Worm (Caenorhabditis elegans) whole organism, L3 larva: ENCODE measurements around the gene unc-45.

Experiments used
- R02D3.7 ChIP-seq: fragments of 150-350 bp; optimal IDR thresholded peaks from 2 replicates; lab custom pipeline; 2014; ENCODE audit warnings: missing biosample characterization, missing genetic modification characterization
- aly-2 ChIP-seq: fragments of 150-350 bp; optimal IDR thresholded peaks from 2 replicates; lab custom pipeline; 2014; ENCODE audit warnings: missing biosample characterization, missing genetic modification characterization
- ceh-16 ChIP-seq: sonication (generic microtip); optimal IDR thresholded peaks from 2 replicates; lab custom pipeline; 2017; ENCODE audit warnings: missing biosample characterization, missing genetic modification characterization
- ceh-28 ChIP-seq: fragments of 150-350 bp; optimal IDR thresholded peaks from 2 replicates; lab custom pipeline; 2014; ENCODE audit warnings: missing biosample characterization, missing genetic modification reagents, missing genetic modification characterization
- ceh-82 ChIP-seq: fragments of 150-350 bp; optimal IDR thresholded peaks from 2 replicates; lab custom pipeline; 2014; ENCODE audit warnings: missing biosample characterization, missing genetic modification characterization
- ceh-9 ChIP-seq: sonication (generic microtip); optimal IDR thresholded peaks from 2 replicates; lab custom pipeline; 2018; ENCODE audit warnings: missing biosample characterization, missing genetic modification characterization
- daf-12 ChIP-seq: fragments of 150-350 bp; optimal IDR thresholded peaks from 2 replicates; lab custom pipeline; 2014; ENCODE audit warnings: missing biosample characterization, missing genetic modification reagents, missing genetic modification characterization
- egl-5 ChIP-seq: fragments of 150-350 bp; optimal IDR thresholded peaks from 2 replicates; lab custom pipeline; 2017; ENCODE audit warnings: missing biosample characterization, missing genetic modification reagents, missing genetic modification characterization, inconsistent platforms
- elt-1 ChIP-seq: fragments of 150-350 bp; optimal IDR thresholded peaks from 2 replicates; lab custom pipeline; 2014; ENCODE audit warnings: missing biosample characterization, missing genetic modification characterization
- elt-2 ChIP-seq: sonication (generic microtip); optimal IDR thresholded peaks from 2 replicates; lab custom pipeline; 2016; ENCODE audit warnings: missing genetic modification reagents, mild to moderate bottlenecking, missing genetic modification characterization, missing compliant biosample characterization
- elt-3 ChIP-seq, 3 experiments: fragments of 150-350 bp in 1 of 3; sonication (generic microtip) in 2 of 3; optimal IDR thresholded peaks; 2 replicates in 2 of 3; 4 replicates in 1 of 3; lab custom pipeline; 2014 to 2017; ENCODE audit warnings: missing biosample characterization in 3 of 3, missing genetic modification characterization in 3 of 3
- eor-1 ChIP-seq, 2 experiments: fragments of 150-350 bp; optimal IDR thresholded peaks; 2 replicates each; lab custom pipeline; 2014 to 2018; ENCODE audit warnings: missing biosample characterization in 2 of 2, missing genetic modification characterization in 2 of 2
- fkh-10 ChIP-seq: sonication (generic microtip); optimal IDR thresholded peaks from 2 replicates; lab custom pipeline; 2017; ENCODE audit warnings: missing biosample characterization, missing genetic modification reagents, missing genetic modification characterization
- fos-1 ChIP-seq: fragments of 150-350 bp; optimal IDR thresholded peaks from 2 replicates; lab custom pipeline; 2014; ENCODE audit warnings: missing biosample characterization, missing genetic modification characterization
- jun-1 ChIP-seq: fragments of 150-350 bp; optimal IDR thresholded peaks from 2 replicates; lab custom pipeline; 2014; ENCODE audit warnings: missing biosample characterization, missing genetic modification reagents, missing genetic modification characterization
- lin-15B ChIP-seq: fragments of 150-350 bp; optimal IDR thresholded peaks from 2 replicates; lab custom pipeline; 2014; ENCODE audit warnings: missing biosample characterization, missing genetic modification characterization
- lsy-12 ChIP-seq: sonication (generic microtip); optimal IDR thresholded peaks from 2 replicates; lab custom pipeline; 2016; ENCODE audit warnings: mild to moderate bottlenecking, missing genetic modification characterization, missing compliant biosample characterization
- nfya-1 ChIP-seq: sonication (generic microtip); optimal IDR thresholded peaks from 2 replicates; lab custom pipeline; 2017; ENCODE audit warnings: missing genetic modification characterization, mild to moderate bottlenecking, missing compliant biosample characterization, antibody characterized with exemption, moderate library complexity; ENCODE audit not compliant: insufficient read depth
- nhr-11 ChIP-seq: fragments of 150-350 bp; optimal IDR thresholded peaks from 2 replicates; lab custom pipeline; 2014; ENCODE audit warnings: missing biosample characterization, missing genetic modification characterization
- nhr-23 ChIP-seq: fragments of 150-350 bp; optimal IDR thresholded peaks from 2 replicates; lab custom pipeline; 2014; ENCODE audit warnings: missing biosample characterization, missing genetic modification reagents, missing genetic modification characterization
- nhr-28 ChIP-seq: fragments of 150-350 bp; optimal IDR thresholded peaks from 2 replicates; lab custom pipeline; 2014; ENCODE audit warnings: missing biosample characterization, missing genetic modification characterization
- nhr-43 ChIP-seq: sonication (generic microtip); optimal IDR thresholded peaks from 2 replicates; lab custom pipeline; 2016; ENCODE audit warnings: mild to moderate bottlenecking, missing genetic modification characterization, missing compliant biosample characterization; ENCODE audit not compliant: poor library complexity, severe bottlenecking
- nhr-77 ChIP-seq: fragments of 150-350 bp; optimal IDR thresholded peaks from 2 replicates; lab custom pipeline; 2014; ENCODE audit warnings: missing biosample characterization, missing genetic modification characterization
- pha-4 ChIP-seq: fragments of 150-350 bp; optimal IDR thresholded peaks from 2 replicates; lab custom pipeline; 2014; ENCODE audit warnings: missing biosample characterization, missing genetic modification reagents, missing genetic modification characterization
- pqm-1 ChIP-seq: fragments of 150-350 bp; optimal IDR thresholded peaks from 2 replicates; lab custom pipeline; 2017; ENCODE audit warnings: missing biosample characterization, missing genetic modification characterization, inconsistent platforms
- snpc-4 ChIP-seq: fragments of 150-350 bp; optimal IDR thresholded peaks from 2 replicates; lab custom pipeline; 2014; ENCODE audit warnings: missing biosample characterization, missing genetic modification characterization
- zag-1 ChIP-seq: fragments of 150-350 bp; optimal IDR thresholded peaks from 2 replicates; lab custom pipeline; 2014; ENCODE audit warnings: missing biosample characterization, missing genetic modification characterization
- ztf-11 ChIP-seq: fragments of 150-350 bp; optimal IDR thresholded peaks from 2 replicates; lab custom pipeline; 2014; ENCODE audit warnings: missing biosample characterization, missing genetic modification characterization

unc-45 gene

ce11 chrIII:491090-491597 is at the start of gene unc-45:
TSS of gene unc-45 (plus strand) at chrIII:491547.
- TF ChIP-seq nhr-23 (tag; lab: Kevin White, UChicago) (peak; percentile 24), nhr-11 (tag; lab: Kevin White, UChicago) (no peak), pha-4 (tag; lab: Kevin White, UChicago) (peak; percentile 63), lin-15B (tag; lab: Kevin White, UChicago) (peak; percentile 48), elt-2 (tag; lab: Kevin White, UChicago) (no peak), nfya-1 (tag; lab: Kevin White, UChicago) (peak; percentile 67), ztf-11 (tag; lab: Kevin White, UChicago) (no peak), ceh-28 (no peak), nhr-77 (tag; lab: Kevin White, UChicago) (no peak), lsy-12 (tag; lab: Kevin White, UChicago) (no peak), R02D3.7 (tag; lab: Kevin White, UChicago) (no peak), zag-1 (tag; lab: Kevin White, UChicago) (no peak), elt-3 (tag; optimal IDR thresholded peaks at IDR 0.05; lab: Kevin White, UChicago) (no peak), pqm-1 (tag; lab: Kevin White, UChicago) (no peak), nhr-43 (tag; lab: Kevin White, UChicago) (no peak), fkh-10 (GFP tag; lab: Kevin White, UChicago) (no peak)

ce11 chrIII:444101-444500 is 47.2 kb upstream of the unc-45 start, which contains the start of gene Y55B1BR.8:
TSS of gene Y55B1BR.8 (plus strand) at chrIII:444401.
- TF ChIP-seq nhr-11 (tag; lab: Kevin White, UChicago): no peak
- TF ChIP-seq jun-1 (tag; lab: Kevin White, UChicago): no peak
- TF ChIP-seq pha-4 (tag; lab: Kevin White, UChicago): no peak
- no peak for TF ChIP-seq ceh-82
- no peak for TF ChIP-seq nhr-28
- no peak for TF ChIP-seq snpc-4 (tag; lab: Kevin White, UChicago)
- TF ChIP-seq ztf-11 (tag; lab: Kevin White, UChicago): no peak
- TF ChIP-seq daf-12 (tag; lab: Kevin White, UChicago): no peak
- no peak for TF ChIP-seq elt-1 (tag; lab: Kevin White, UChicago)
- no peak for TF ChIP-seq elt-3 (tag; optimal IDR thresholded peaks at IDR 0.05; lab: Kevin White, UChicago)
- TF ChIP-seq ceh-9: no peak

- TF ChIP-seq aly-2 (tag; lab: Kevin White, UChicago) (no peak), egl-5 (no peak), nhr-11 (tag; lab: Kevin White, UChicago) (no peak)
Observed at ce11 chrIII:446860-447259, 44.5 kb upstream of the unc-45 start.

ce11 chrIII:455793-456192 is 35.6 kb upstream of the unc-45 start:
- TF ChIP-seq R02D3.7 (tag; lab: Kevin White, UChicago): no peak
- TF ChIP-seq eor-1 (tag; optimal IDR thresholded peaks at IDR 0.05; lab: Kevin White, UChicago): no peak
- TF ChIP-seq nfya-1 (tag; lab: Kevin White, UChicago): no peak
- no peak for TF ChIP-seq snpc-4 (tag; lab: Kevin White, UChicago)
- TF ChIP-seq jun-1 (tag; lab: Kevin White, UChicago): no peak
- no peak for TF ChIP-seq ceh-16 (tag; lab: Kevin White, UChicago)
- TF ChIP-seq ceh-9: no peak

ce11 chrIII:463711-464110 is 27.6 kb upstream of the unc-45 start, which contains the start of gene Y55B1BR.6:
TSS of gene Y55B1BR.6 (minus strand) at chrIII:463811.
- TF ChIP-seq eor-1 (tag; optimal IDR thresholded peaks at IDR 0.05; lab: Kevin White, UChicago) (no peak), aly-2 (tag; lab: Kevin White, UChicago) (no peak), lsy-12 (tag; lab: Kevin White, UChicago) (no peak), nhr-28 (no peak), fos-1 (no peak), ceh-82 (no peak)

ce11 chrIII:471644-472401 is 19.5 kb upstream of the unc-45 start, which contains the start of the genes magu-1 and nemp-1:
TSS of gene magu-1 (minus strand) at chrIII:471702.
TSS of gene nemp-1 (plus strand) at chrIII:472317.
- TF ChIP-seq lin-15B (tag; lab: Kevin White, UChicago) (peak; percentile 17), eor-1 (tag; optimal IDR thresholded peaks at IDR 0.05; lab: Kevin White, UChicago) (no peak), pha-4 (tag; lab: Kevin White, UChicago) (peak; percentile 8)
